Worm (Caenorhabditis elegans): ENCODE results near the gene C50E10.1.
A peak's percentile ranks its signal among the peaks of the same experiment; 100 is the strongest.

C50E10.1 gene

DNA sequence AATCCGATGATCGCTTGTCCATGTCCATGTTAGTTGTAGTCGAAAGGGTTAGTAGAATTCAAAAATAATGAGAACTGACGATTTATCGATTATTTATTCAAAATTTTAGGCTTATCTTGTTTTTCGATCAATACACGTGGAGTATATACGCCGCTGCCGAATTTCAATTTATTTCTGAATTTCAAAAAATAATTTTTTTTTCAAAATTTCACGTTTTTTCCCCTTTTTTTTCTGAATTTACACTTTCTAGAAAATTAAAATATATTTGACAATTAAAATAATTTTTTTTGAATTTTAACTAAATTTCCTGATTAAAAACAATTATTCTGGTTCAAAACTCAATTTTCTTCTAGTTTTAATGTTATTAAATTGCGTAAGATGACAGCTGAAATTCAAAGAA lies at the start of gene C50E10.1:
TSS of gene C50E10.1 (minus strand) at position 101 of the 400 bp plus-strand sequence.
- TF ChIP-seq blmp-1 (tag; optimal IDR thresholded peaks at IDR 0.05), result no peak
- no peak for TF ChIP-seq elt-1 (tag; optimal IDR thresholded peaks at IDR 0.05; ENCODE audit: borderline replicate concordance, insufficient read depth)
- no peak for TF ChIP-seq ceh-83 (GFP tag; optimal IDR thresholded peaks at IDR 0.05)

DNA sequence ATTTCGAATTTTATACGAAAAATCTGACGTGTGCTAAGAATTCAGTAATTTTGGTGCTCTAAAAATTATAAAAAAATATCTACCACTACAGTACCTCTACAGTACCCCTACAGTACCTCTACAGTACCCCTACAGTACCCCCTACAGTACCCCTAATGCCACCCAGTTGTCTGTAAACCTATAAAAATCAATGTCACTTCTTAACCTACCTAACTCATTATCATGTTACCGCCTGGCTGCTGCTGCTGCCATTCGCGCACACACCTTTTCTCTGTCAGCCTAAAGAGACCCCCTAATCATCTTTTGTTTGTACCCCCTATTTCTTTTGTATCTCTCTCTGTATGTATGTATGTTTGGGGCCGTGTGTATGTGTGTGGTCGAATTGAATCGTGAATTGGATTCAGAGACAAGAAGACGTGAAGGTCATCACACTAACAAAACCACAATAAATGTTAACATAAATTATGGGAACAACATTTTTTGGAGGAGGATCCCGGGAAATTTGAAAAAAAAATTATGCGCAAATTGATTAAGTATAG lies 48.6 kb upstream of the C50E10.1 start:
- TF ChIP-seq nhr-2 (tag; optimal IDR thresholded peaks at IDR 0.05) (no peak), mab-5 (tag; optimal IDR thresholded peaks at IDR 0.05) (no peak), lsy-2 (tag; optimal IDR thresholded peaks at IDR 0.05) (peak; percentile 41)

DNA sequence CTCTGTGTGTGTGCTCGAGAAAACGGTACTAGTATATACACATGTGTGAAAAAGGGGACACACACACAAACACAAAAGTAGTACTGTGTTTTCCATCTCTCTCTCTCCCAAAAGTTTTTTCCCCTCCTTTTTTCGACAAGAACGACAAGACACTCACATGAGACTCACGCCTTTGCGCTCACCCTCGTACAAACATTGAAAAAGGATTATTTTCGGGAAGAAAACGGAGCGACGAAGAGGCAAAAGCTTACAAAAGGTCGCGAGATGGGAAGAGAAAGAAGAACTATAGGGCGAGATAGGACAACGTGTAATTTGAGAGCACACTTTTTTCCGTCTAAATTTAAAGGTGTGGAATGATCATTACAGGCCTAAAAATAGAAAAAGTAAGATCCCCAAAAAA lies 47.6 kb upstream of the C50E10.1 start:
- no peak for TF ChIP-seq hlh-1 (tag; optimal IDR thresholded peaks at IDR 0.05)
- TF ChIP-seq blmp-1 (tag; optimal IDR thresholded peaks at IDR 0.05), result no peak
- TF ChIP-seq sem-2 (GFP tag; optimal IDR thresholded peaks at IDR 0.05), result no peak
- no peak for TF ChIP-seq zip-8 (tag; optimal IDR thresholded peaks at IDR 0.05)
- TF ChIP-seq bed-3 (GFP tag; optimal IDR thresholded peaks at IDR 0.05), result no peak
- no peak for TF ChIP-seq nhr-28 (tag; optimal IDR thresholded peaks at IDR 0.05)
- TF ChIP-seq pha-4 (tag; optimal IDR thresholded peaks at IDR 0.05), result no peak
- no peak for TF ChIP-seq nhr-12 (tag; optimal IDR thresholded peaks at IDR 0.05)
- TF ChIP-seq drap-1 (GFP tag; optimal IDR thresholded peaks at IDR 0.05), result no peak
- no peak for TF ChIP-seq flh-1 (GFP tag; optimal IDR thresholded peaks at IDR 0.05)
- no peak for TF ChIP-seq unc-120 (tag; optimal IDR thresholded peaks at IDR 0.05; ENCODE audit: poor library complexity, severe bottlenecking)
- TF ChIP-seq mep-1 (tag; optimal IDR thresholded peaks at IDR 0.05), result no peak

DNA sequence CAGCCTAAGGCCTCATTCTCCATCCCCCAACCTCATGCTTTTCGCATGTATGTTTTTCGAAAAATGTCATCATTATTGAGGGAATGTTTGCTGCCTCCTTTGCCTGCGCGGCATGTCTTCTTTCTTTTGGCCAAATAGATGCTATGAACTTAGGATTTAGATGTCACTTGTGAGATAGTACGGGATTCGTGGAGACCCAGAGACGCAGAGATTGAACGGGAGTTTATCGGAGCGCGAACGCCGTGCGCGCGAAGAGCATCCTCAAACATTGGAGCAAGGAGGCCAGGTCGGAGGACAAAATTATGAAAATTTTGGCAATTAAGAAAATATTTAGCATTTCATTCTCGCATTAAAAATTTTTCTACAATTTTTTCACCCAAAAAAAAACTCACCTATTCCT lies 46.7 kb upstream of the C50E10.1 start:
- peak; percentile 29 for TF ChIP-seq pha-4 (tag; optimal IDR thresholded peaks at IDR 0.05)
- no peak for TF ChIP-seq elt-1 (tag; optimal IDR thresholded peaks at IDR 0.05; ENCODE audit: borderline replicate concordance, insufficient read depth)
- no peak for TF ChIP-seq zip-8 (tag; optimal IDR thresholded peaks at IDR 0.05)
- TF ChIP-seq hlh-1 (tag; optimal IDR thresholded peaks at IDR 0.05), result no peak
- no peak for TF ChIP-seq ham-2 (GFP tag; optimal IDR thresholded peaks at IDR 0.05)
- TF ChIP-seq ceh-83 (GFP tag; optimal IDR thresholded peaks at IDR 0.05), result no peak
- TF ChIP-seq tbx-8 (GFP tag; optimal IDR thresholded peaks at IDR 0.05), result no peak
- TF ChIP-seq unc-120 (tag; optimal IDR thresholded peaks at IDR 0.05; ENCODE audit: poor library complexity, severe bottlenecking), result peak; percentile 18

DNA sequence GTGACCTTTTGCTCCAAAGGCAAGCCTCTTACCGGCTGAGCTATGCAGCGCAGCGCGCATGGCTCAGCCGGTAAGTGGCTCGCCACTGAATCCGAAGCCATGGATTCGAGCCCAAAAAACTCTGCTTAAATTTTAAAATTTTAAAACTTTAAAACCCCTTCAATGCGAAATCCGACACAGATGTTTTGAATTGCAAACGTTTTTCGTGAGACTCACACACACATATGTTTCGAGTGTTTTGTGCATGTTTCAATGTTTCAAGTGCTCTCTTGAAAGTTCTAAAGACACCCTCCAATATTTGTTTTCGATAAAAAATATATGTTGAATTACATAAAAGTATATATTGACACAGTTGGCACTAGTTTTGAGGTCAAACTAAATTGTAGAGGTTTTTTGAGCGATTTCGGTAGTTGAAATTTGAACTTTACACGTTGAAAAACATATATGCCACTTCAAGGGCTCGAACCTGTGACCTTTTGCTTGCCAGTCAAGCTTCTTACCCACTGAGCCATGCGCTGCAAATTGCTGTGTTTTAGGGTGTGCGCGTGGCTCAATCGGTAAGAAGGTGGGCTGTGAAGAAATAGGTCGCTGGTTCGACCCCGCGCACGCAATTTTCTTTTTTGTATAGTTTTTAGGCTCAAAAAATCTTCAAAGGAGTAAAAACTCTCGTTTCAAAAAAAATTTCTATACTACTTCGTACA lies 44.2 kb upstream of the C50E10.1 start:
- TF ChIP-seq tbx-8 (GFP tag; optimal IDR thresholded peaks at IDR 0.05), result no peak
- no peak for TF ChIP-seq nhr-12 (tag; optimal IDR thresholded peaks at IDR 0.05)
- TF ChIP-seq sem-2 (GFP tag; optimal IDR thresholded peaks at IDR 0.05), result no peak
- TF ChIP-seq ces-1 (GFP tag; optimal IDR thresholded peaks at IDR 0.05), result no peak
- no peak for TF ChIP-seq nhr-237 (tag; optimal IDR thresholded peaks at IDR 0.05)
- no peak for TF ChIP-seq M03D4.4 (tag; optimal IDR thresholded peaks at IDR 0.05)
- TF ChIP-seq pha-4 (tag; optimal IDR thresholded peaks at IDR 0.05), result no peak
- TF ChIP-seq nhr-76 (tag; optimal IDR thresholded peaks at IDR 0.05), result no peak
- no peak for TF ChIP-seq sptf-1 (tag; optimal IDR thresholded peaks at IDR 0.05)
- no peak for TF ChIP-seq mab-5 (tag; optimal IDR thresholded peaks at IDR 0.05)
- TF ChIP-seq lin-32 (GFP tag; optimal IDR thresholded peaks at IDR 0.05), result no peak
- TF ChIP-seq drap-1 (GFP tag; optimal IDR thresholded peaks at IDR 0.05), result no peak
- TF ChIP-seq nhr-2 (tag; optimal IDR thresholded peaks at IDR 0.05), result no peak
- no peak for TF ChIP-seq mep-1 (tag; optimal IDR thresholded peaks at IDR 0.05)
- TF ChIP-seq snpc-4 (tag; optimal IDR thresholded peaks at IDR 0.05), result no peak
- no peak for TF ChIP-seq elt-1 (tag; optimal IDR thresholded peaks at IDR 0.05; ENCODE audit: borderline replicate concordance, insufficient read depth)
- no peak for TF ChIP-seq bed-3 (GFP tag; optimal IDR thresholded peaks at IDR 0.05)
- TF ChIP-seq blmp-1 (tag; optimal IDR thresholded peaks at IDR 0.05), result no peak
- TF ChIP-seq flh-1 (GFP tag; optimal IDR thresholded peaks at IDR 0.05), result no peak
- TF ChIP-seq lin-13 (tag; optimal IDR thresholded peaks at IDR 0.05), result no peak

DNA sequence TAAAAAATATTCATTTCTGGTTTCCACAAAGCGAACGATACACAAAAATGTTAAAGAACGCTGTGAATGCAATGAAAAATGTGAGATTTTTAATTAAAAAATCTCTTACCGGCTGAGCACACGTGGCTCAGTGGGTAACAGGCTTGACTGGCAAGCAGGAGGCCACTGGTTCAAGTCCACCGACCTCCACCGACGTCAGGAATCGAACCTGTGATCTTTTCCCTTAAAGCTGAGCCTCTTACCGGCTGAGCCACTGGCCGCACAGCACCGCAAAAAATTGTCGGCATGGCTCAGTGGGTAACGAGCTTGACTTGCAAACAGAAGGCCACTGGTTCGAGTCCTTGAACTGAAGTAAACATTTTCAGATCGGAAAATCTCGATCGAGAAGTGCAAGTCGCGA lies 42.5 kb upstream of the C50E10.1 start, which contains the start of gene C44C11.6:
TSS of gene C44C11.6 (plus strand) at position 23 of the 400 bp plus-strand sequence.
- no peak for TF ChIP-seq ces-1 (GFP tag; optimal IDR thresholded peaks at IDR 0.05)
- no peak for TF ChIP-seq blmp-1 (tag; optimal IDR thresholded peaks at IDR 0.05)
- no peak for TF ChIP-seq mls-2 (tag; optimal IDR thresholded peaks at IDR 0.05)
- TF ChIP-seq unc-120 (tag; optimal IDR thresholded peaks at IDR 0.05; ENCODE audit: poor library complexity, severe bottlenecking), result no peak
- no peak for TF ChIP-seq sptf-1 (tag; optimal IDR thresholded peaks at IDR 0.05)
- no peak for TF ChIP-seq elt-1 (tag; optimal IDR thresholded peaks at IDR 0.05; ENCODE audit: borderline replicate concordance, insufficient read depth)
- TF ChIP-seq ham-2 (GFP tag; optimal IDR thresholded peaks at IDR 0.05), result no peak
- TF ChIP-seq cnd-1 (tag; optimal IDR thresholded peaks at IDR 0.05), result no peak
- no peak for TF ChIP-seq mab-5 (tag; optimal IDR thresholded peaks at IDR 0.05)
- TF ChIP-seq lin-13 (tag; optimal IDR thresholded peaks at IDR 0.05), result no peak
- TF ChIP-seq lsy-2 (tag; optimal IDR thresholded peaks at IDR 0.05), result no peak
